Fruit fly (Drosophila melanogaster): Measurements from ENCODE around the gene CG44325.

Gene CG44325

DNA sequence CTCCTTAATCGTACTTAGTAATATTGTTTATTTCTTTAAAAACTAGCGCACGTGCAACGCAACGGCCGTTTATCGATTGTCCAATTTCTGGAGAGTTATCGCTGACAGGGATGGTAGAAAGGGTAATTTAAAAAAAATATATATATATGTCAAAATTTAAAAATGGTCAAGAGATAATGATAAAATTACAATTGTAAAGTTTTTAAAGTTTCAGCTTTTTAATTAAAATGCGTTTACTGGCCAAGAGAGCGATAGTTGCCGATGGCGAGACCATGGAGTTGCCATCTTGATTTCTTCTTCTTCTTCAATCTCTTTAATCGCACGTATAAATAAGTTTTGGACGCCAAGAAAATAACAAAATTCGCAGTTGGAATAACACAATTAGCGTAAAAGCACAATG is 2.7 kb upstream of the CG44325 start, which contains the start of the genes CG7246 and HP1b (continued):
- TF ChIP-seq pzg (GFP tag; optimal IDR thresholded peaks at IDR 0.05) (peak; percentile 40), sc (optimal IDR thresholded peaks at IDR 0.05) (no peak), sc (GFP tag; optimal IDR thresholded peaks at IDR 0.05) (peak; percentile 11), CG10209 (GFP tag; optimal IDR thresholded peaks at IDR 0.05) (peak; percentile 52), CG11456 (GFP tag; IDR thresholded peaks at IDR 0.05) (peak; percentile 67; the same call in 1 of the 3 replicates), CG17385 (GFP tag; optimal IDR thresholded peaks at IDR 0.05) (peak; percentile 95), Vsx1 (GFP tag; optimal IDR thresholded peaks at IDR 0.05) (peak; percentile 42), p53 (GFP tag; optimal IDR thresholded peaks at IDR 0.05) (no peak), scrt (GFP tag; optimal IDR thresholded peaks at IDR 0.05) (no peak), cato (GFP tag; optimal IDR thresholded peaks at IDR 0.05; ENCODE audit: borderline replicate concordance) (peak; percentile 43), CG14441 (GFP tag; IDR thresholded peaks at IDR 0.05) (peak; percentile 74), tio (GFP tag; optimal IDR thresholded peaks at IDR 0.05) (peak; percentile 42), aop (GFP tag; IDR thresholded peaks at IDR 0.05) (no peak), Rx (GFP tag; IDR thresholded peaks at IDR 0.05) (peak; percentile 45), CG12236 (GFP tag; optimal IDR thresholded peaks at IDR 0.05) (no peak), CG11398 (GFP tag; optimal IDR thresholded peaks at IDR 0.05) (peak; percentile 2), tgo (GFP tag; IDR thresholded peaks at IDR 0.05) (peak; percentile 72), oc (tag; optimal IDR thresholded peaks at IDR 0.05) (peak; percentile 3), CG18599 (GFP tag; optimal IDR thresholded peaks at IDR 0.05) (peak; percentile 66), Chrac-16 (GFP tag; optimal IDR thresholded peaks at IDR 0.05) (peak; percentile 48), Camta (GFP tag; optimal IDR thresholded peaks at IDR 0.05) (peak; percentile 21), HLHmδ (GFP tag; optimal IDR thresholded peaks at IDR 0.05) (no peak), wdn (GFP tag; IDR thresholded peaks at IDR 0.05) (peak; percentile 44; the same call in 1 of the 2 replicates), CG11695 (GFP tag; IDR thresholded peaks at IDR 0.05) (peak; percentile 53; the same call in 1 of the 3 replicates), CG2202 (tag; optimal IDR thresholded peaks at IDR 0.05) (peak; percentile 32), CG30020 (tag; optimal IDR thresholded peaks at IDR 0.05) (peak; percentile 67), h (optimal IDR thresholded peaks at IDR 0.05) (no peak), MBD-R2 (GFP tag; IDR thresholded peaks at IDR 0.05) (peak; percentile 78), zen2 (GFP tag; IDR thresholded peaks at IDR 0.05; ENCODE audit: partially characterized antibody) (peak; percentile 54; the same call in 1 of the 3 replicates), CG17612 (GFP tag; IDR thresholded peaks at IDR 0.05) (no peak), z (GFP tag; IDR thresholded peaks at IDR 0.05) (no peak), CG9727 (GFP tag; optimal IDR thresholded peaks at IDR 0.05) (peak; percentile 66), CG8359 (GFP tag; optimal IDR thresholded peaks at IDR 0.05; ENCODE audit: borderline replicate concordance) (no peak), CG8478 (optimal IDR thresholded peaks at IDR 0.05) (no peak), CG9437 (GFP tag; optimal IDR thresholded peaks at IDR 0.05) (no peak), CG4360 (GFP tag; IDR thresholded peaks at IDR 0.05) (peak; percentile 38; the same call in 1 of the 2 replicates), CG15479 (GFP tag; optimal IDR thresholded peaks at IDR 0.05) (no peak), CG10462 (GFP tag; optimal IDR thresholded peaks at IDR 0.05) (peak; percentile 48), crc (GFP tag; optimal IDR thresholded peaks at IDR 0.05) (no peak), sens (GFP tag) (peak; percentile 89), cas (GFP tag; IDR thresholded peaks at IDR 0.05) (0 out of 2 replicates have a peak, but pooled peaks have one; percentile 28), CG17328 (GFP tag; IDR thresholded peaks at IDR 0.05) (peak; percentile 57; the same call in 1 of the 2 replicates), bigmax (GFP tag; optimal IDR thresholded peaks at IDR 0.05) (no peak), fd64A (GFP tag; optimal IDR thresholded peaks at IDR 0.05) (no peak), pho (GFP tag; optimal IDR thresholded peaks at IDR 0.05) (peak; percentile 46), Mad (GFP tag; optimal IDR thresholded peaks at IDR 0.05) (peak; percentile 23), ac (GFP tag; optimal IDR thresholded peaks at IDR 0.05) (no peak), lola (GFP tag; optimal IDR thresholded peaks at IDR 0.05) (peak in 1 of 3 experiments; percentile 56), tap (tag; optimal IDR thresholded peaks at IDR 0.05) (peak; percentile 25), pfk (GFP tag; optimal IDR thresholded peaks at IDR 0.05) (no peak), CG13287 (GFP tag; IDR thresholded peaks at IDR 0.05; ENCODE audit: partially characterized antibody) (peak; percentile 83)

Data from whole organism, embryonic.